Worm (Caenorhabditis elegans): ENCODE measurements around the gene Y82E9BL.6.

Y82E9BL.6 gene

DNA sequence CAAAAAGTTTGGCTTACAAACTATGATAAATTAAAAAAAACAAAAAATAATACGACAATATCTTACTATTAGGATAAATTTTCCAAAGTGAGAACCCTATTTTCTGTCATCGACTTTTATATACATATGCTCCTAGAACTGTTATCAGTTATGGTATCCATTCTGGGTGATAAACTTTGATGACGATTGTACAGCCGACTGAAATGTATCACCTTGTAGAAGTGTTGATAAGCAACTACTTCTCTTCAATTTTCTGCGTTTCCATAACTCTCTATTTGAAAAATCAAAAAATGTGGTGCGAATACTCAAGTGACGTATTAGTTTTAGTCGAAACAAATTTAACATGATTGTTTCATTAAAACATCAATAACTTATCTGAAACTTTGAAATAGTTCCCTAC is 44.4 kb upstream of the Y82E9BL.6 start (continued):
- TF ChIP-seq daf-16 (GFP tag; optimal IDR thresholded peaks at IDR 0.05) (no peak), daf-16 (tag; optimal IDR thresholded peaks at IDR 0.05) (peak; percentile 61), T26A8.4 (GFP tag; IDR thresholded peaks at IDR 0.05) (no peak), zfp-3 (GFP tag; conservative IDR thresholded peaks at IDR 0.05) (no peak), lin-38 (GFP tag; IDR thresholded peaks at IDR 0.05) (no peak), duxl-1 (tag; optimal IDR thresholded peaks at IDR 0.05; ENCODE audit: poor library complexity) (no peak), nhr-11 (tag; optimal IDR thresholded peaks at IDR 0.05) (no peak), mdt-29 (GFP tag; IDR thresholded peaks at IDR 0.05) (no peak), egl-43 (GFP tag; IDR thresholded peaks at IDR 0.05) (no peak), dmd-6 (GFP tag; IDR thresholded peaks at IDR 0.05) (peak; percentile 75), gei-8 (GFP tag; optimal IDR thresholded peaks at IDR 0.05) (no peak), nhr-48 (tag; optimal IDR thresholded peaks at IDR 0.05) (no peak), nhr-10 (tag; optimal IDR thresholded peaks at IDR 0.05) (no peak), lin-13 (GFP tag; optimal IDR thresholded peaks at IDR 0.05) (no peak), skn-1 (tag; optimal IDR thresholded peaks at IDR 0.05) (no peak), ZK546.5 (tag; optimal IDR thresholded peaks at IDR 0.05) (no peak), ama-1 (optimal IDR thresholded peaks at IDR 0.05) (no peak), pha-4 (GFP tag; IDR thresholded peaks at IDR 0.05) (no peak), pha-4 (tag; optimal IDR thresholded peaks at IDR 0.05) (no peak), F26F4.8 (GFP tag; conservative IDR thresholded peaks at IDR 0.05) (no peak), tra-1 (GFP tag; IDR thresholded peaks at IDR 0.05) (no peak), hlh-30 (tag; optimal IDR thresholded peaks at IDR 0.05; ENCODE audit: insufficient read depth) (no peak), attf-4 (tag; optimal IDR thresholded peaks at IDR 0.05) (no peak), lsy-2 (tag; optimal IDR thresholded peaks at IDR 0.05) (peak in 1 of 2 experiments; percentile 22), zag-1 (tag; optimal IDR thresholded peaks at IDR 0.05) (no peak), lin-1 (GFP tag; IDR thresholded peaks at IDR 0.05) (no peak), php-3 (GFP tag; IDR thresholded peaks at IDR 0.05) (peak; percentile 37; the same call in 1 of the 2 replicates), ceh-28 (tag; optimal IDR thresholded peaks at IDR 0.05) (no peak), zip-2 (tag; optimal IDR thresholded peaks at IDR 0.05) (no peak), zfp-2 (tag; optimal IDR thresholded peaks at IDR 0.05) (no peak)

DNA sequence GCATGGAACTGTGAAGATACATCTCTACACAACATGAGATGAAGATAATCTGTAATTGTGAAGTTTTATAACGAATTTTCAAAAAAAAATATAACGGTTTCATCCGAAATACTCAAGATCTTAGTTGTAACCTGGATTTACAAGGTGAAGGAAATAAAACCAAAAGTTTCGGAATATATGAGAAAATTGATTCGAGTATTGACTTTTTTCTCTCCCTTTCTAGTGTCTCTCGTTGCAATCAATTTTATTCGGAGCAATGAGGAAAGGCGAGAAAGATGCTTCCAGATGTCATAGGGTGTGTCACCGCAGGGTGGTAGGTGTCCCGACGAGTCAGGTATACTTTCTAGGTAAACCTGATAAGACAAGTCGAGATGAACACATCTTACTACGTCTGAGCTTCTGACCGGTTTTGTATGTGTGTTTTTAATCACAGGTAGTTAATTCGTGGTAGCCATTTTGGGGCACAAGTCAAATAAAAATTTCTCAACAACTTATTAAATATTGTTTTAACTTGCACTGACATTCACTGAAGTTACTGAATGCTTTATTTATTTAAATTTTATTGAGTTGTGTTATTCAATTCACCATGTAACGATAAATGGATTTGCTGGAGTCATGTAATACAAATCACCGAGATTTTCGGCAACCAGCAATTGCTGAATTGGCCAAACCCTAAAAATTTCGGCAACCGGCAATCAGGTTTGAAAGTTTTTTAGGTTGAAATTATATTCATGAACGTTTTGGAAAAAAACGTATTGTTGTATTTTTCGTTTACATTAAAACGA is 42.9 kb upstream of the Y82E9BL.6 start, which contains the start of gene pals-20:
Gene pals-20 (minus strand): TSS at position 51 of the 785 bp plus-strand sequence.
- TF ChIP-seq nhr-10 (tag; optimal IDR thresholded peaks at IDR 0.05), result no peak
- no peak for TF ChIP-seq ZK546.5 (tag; optimal IDR thresholded peaks at IDR 0.05)
- TF ChIP-seq snpc-4 (tag; optimal IDR thresholded peaks at IDR 0.05), result no peak
- peak; percentile 23 for TF ChIP-seq nhr-28 (tag; optimal IDR thresholded peaks at IDR 0.05)
- no peak for TF ChIP-seq F26F4.8 (GFP tag; conservative IDR thresholded peaks at IDR 0.05)
- no peak for TF ChIP-seq lin-13 (GFP tag; optimal IDR thresholded peaks at IDR 0.05)
- TF ChIP-seq daf-19 (GFP tag; conservative IDR thresholded peaks at IDR 0.05), result no peak
- TF ChIP-seq nhr-76 (tag; optimal IDR thresholded peaks at IDR 0.05), result no peak
- no peak for TF ChIP-seq zip-11 (GFP tag; IDR thresholded peaks at IDR 0.05)
- no peak for TF ChIP-seq vab-7 (GFP tag; IDR thresholded peaks at IDR 0.05)
- no peak for TF ChIP-seq nhr-77 (tag; optimal IDR thresholded peaks at IDR 0.05)
- no peak for TF ChIP-seq jun-1 (tag; optimal IDR thresholded peaks at IDR 0.05)
- TF ChIP-seq arid-1 (GFP tag; conservative IDR thresholded peaks at IDR 0.05), result no peak
- TF ChIP-seq ztf-11 (tag; optimal IDR thresholded peaks at IDR 0.05), result no peak
- TF ChIP-seq daf-16 (GFP tag; optimal IDR thresholded peaks at IDR 0.05), result no peak
- TF ChIP-seq daf-16 (tag; optimal IDR thresholded peaks at IDR 0.05), result peak; percentile 59
- no peak for TF ChIP-seq nhr-41 (GFP tag; IDR thresholded peaks at IDR 0.05)
- no peak for TF ChIP-seq lin-39 (tag; optimal IDR thresholded peaks at IDR 0.05)
- TF ChIP-seq set-16 (GFP tag; IDR thresholded peaks at IDR 0.05), result no peak
- TF ChIP-seq ctbp-1 (GFP tag; IDR thresholded peaks at IDR 0.05), result no peak
- no peak for TF ChIP-seq zfp-3 (GFP tag; conservative IDR thresholded peaks at IDR 0.05)
- TF ChIP-seq dmd-6 (GFP tag; IDR thresholded peaks at IDR 0.05), result peak; percentile 34; the same call in 1 of the 2 replicates
- no peak for TF ChIP-seq spr-1 (tag; optimal IDR thresholded peaks at IDR 0.05)
- peak in 1 of 2 experiments; percentile 82 for TF ChIP-seq unc-62 (GFP tag; optimal IDR thresholded peaks at IDR 0.05 in 1 of 2)
- no peak for TF ChIP-seq unc-62 (tag; optimal IDR thresholded peaks at IDR 0.05)
- TF ChIP-seq ces-1 (GFP tag; optimal IDR thresholded peaks at IDR 0.05), result no peak
- no peak for TF ChIP-seq egl-43 (GFP tag; IDR thresholded peaks at IDR 0.05)
- peak; percentile 1 for TF ChIP-seq pqm-1 (tag; optimal IDR thresholded peaks at IDR 0.05)
- TF ChIP-seq daf-8 (GFP tag; IDR thresholded peaks at IDR 0.05), result no peak
- TF ChIP-seq aha-1 (tag), result no peak
- no peak for TF ChIP-seq nhr-11 (tag; optimal IDR thresholded peaks at IDR 0.05)

Measured in whole organism, L4 larva.